Fruit fly (Drosophila melanogaster) ovary, adult (tissue): ENCODE data around the gene trv.

Experiments
- CG17801 ChIP-seq: fragments of 200-800 bp; optimal IDR thresholded peaks from 2 replicates; lab custom pipeline; 2019; ENCODE audit warnings: missing biosample characterization, mild to moderate bottlenecking, missing genetic modification characterization, moderate library complexity; ENCODE audit not compliant: partially characterized antibody

trv gene

DNA sequence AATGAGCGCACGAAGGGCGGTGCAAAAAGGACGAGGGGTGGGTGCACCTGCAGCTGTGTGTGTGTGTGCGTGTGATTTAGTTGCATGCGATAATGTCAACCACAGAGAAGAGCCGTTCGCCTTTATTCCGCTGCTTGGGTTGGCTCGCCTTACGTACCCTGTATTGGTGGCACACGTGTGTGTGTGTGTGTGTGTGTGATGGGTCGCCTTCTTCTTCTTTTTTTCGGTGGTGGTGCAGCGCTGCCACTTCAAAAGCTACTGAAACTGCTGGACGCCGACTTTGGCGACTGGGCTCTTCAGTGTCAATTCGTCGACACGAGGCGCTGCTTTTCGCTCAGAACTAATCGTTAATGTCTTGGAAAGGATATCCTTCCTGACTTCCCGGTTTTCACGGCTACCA lies at the start of gene trv:
Gene trv (plus strand): TSS at position 301 of the 400 bp plus-strand sequence.
- TF ChIP-seq CG17801 = no peak

dm6 chr3R:27986794-27987193 lies 39.6 kb upstream of the trv start:
- no peak for TF ChIP-seq CG17801

DNA sequence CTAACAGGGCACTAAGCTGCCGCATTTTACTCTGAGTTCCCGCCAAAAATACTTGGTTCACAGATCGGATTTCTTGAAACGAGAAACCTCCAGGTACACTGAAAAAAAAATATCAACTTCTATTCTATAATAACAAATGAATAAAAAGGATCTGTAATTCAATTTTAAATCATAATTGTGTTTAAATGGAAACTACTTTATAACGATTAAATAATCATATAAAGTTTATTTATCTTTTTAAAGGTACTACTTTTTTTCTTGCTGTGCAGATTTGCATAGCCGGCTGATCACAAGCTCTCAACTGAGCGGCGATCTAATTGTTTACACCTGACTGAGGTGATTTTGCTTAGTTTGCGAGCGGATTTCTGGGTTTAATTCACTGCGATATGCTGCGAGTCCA lies 39.1 kb upstream of the trv start:
- TF ChIP-seq CG17801 = peak; percentile 61

dm6 chr3R:27987772-27988171 lies 38.6 kb upstream of the trv start:
- no peak for TF ChIP-seq CG17801

DNA sequence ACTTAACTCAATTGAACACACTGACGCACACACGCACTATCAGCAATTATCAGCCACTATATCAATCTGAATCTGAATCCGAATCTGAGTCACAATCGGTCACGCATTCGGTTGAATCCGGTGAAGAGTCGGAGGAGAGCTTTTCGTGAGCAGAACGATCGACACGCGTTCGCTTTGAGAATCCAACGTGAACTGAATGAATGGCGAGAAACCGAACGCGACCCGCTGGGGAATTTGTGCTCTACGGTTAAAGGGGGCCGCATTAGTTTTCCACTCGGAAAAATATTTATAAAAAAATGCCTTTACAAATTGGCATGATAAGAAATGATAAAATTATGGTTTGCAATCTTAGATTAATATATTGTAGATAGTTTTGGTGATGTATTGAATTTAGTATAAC lies 38.2 kb upstream of the trv start, which contains the start of gene betaTub97EF:
Gene betaTub97EF (minus strand): TSS at position 196 of the 400 bp plus-strand sequence.
- no peak for TF ChIP-seq CG17801

dm6 chr3R:27988647-27989430 lies 37.6 kb upstream of the trv start:
- peak; percentile 15 for TF ChIP-seq CG17801

DNA sequence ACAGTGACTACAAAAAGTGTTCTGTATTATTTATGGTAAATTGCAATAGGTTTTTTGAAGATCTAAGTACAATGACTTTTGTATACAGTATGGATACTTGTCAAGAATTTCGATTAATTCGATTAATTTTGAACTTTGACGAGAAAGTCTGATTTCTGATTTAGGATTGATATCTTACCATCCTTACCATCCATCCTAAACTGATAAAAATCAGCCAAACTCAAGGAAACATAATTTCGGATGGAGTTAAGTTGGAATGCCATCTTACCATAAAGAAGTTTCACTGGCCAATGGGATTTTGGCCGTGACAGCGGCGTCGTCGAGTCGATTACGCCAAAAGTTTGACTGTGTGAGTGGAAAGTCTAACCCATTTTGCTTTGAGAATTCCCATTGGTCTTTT lies 35.8 kb upstream of the trv start, which contains the start of gene CG4815:
Gene CG4815 (minus strand): TSS at position 101 of the 400 bp plus-strand sequence.
- no peak for TF ChIP-seq CG17801

- no peak for TF ChIP-seq CG17801
Measured at dm6 chr3R:28004034-28004433, 22.4 kb upstream of the trv start.

dm6 chr3R:28015028-28015427 lies 11.4 kb upstream of the trv start:
- TF ChIP-seq CG17801 = no peak

dm6 chr3R:28019795-28020194 lies 6.6 kb upstream of the trv start:
- no peak for TF ChIP-seq CG17801

DNA sequence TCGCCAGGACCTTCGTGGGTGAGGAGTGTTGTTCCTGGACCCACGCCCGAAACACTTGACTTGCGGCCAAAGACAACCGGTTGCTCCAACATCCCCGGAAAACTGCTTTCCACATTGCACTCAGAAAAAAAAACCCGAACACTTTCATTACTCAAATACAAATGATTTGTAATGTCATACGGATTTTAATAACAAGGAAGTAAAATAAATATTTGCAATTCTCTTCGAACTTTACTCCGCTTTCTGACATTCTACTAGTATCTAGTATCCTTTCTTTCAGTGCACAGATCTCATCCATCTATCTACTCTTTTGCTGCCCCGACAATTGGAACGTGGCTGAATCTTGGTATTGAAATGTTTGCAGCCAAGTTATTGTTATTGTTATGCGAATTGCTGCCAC lies 5.8 kb upstream of the trv start:
- no peak for TF ChIP-seq CG17801

DNA sequence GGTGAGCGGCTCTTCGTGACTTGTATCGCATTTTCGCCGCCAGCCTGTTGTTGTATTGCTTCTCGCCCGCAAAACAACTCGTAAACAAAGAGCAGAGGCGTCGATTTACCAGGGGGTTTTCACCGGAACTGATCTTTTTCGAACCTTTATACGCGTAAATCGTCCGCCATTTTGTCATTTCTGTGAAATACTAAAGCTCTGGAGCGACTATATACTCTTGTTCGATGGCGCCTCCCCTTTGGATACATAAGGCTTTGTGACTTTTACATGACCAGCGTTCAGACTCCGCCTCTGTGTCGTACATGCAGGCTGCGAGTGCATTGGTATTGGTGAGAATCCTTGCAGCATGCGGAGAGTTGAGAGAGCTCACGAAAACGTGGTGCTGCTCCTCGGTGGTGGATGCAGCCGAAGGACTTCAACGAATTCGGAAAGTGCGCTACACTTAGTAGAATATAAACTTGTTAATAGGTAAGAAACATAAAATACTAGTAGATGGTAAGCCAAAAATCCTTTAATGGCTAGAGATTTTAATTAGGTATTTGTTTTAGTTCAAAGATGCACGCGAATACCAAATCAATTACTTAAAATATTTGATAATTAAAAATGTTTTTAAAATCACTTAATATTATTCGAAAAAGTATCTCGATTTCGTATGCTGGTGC lies 1.0 kb upstream of the trv start:
- no peak for TF ChIP-seq CG17801

- no peak for TF ChIP-seq CG17801
Measured at dm6 chr3R:28047172-28047671, 20.8 kb downstream of the trv start.

- TF ChIP-seq CG17801 = no peak
Measured at dm6 chr3R:28116798-28117197, 90.4 kb downstream of the trv start.

- no peak for TF ChIP-seq CG17801
Measured at dm6 chr3R:28118111-28118510, 91.7 kb downstream of the trv start.

- TF ChIP-seq CG17801 = no peak
Measured at dm6 chr3R:28126241-28126640, 99.8 kb downstream of the trv start.
